Fruit fly (Drosophila melanogaster) whole organism, prepupa: ENCODE data around the gene CG11816.

Experiments used
- Blimp-1 ChIP-seq: fragments of 200-800 bp; sonication (Bioruptor generic); optimal IDR thresholded peaks from 3 replicates; lab custom pipeline; 2017; ENCODE audit warnings: missing biosample characterization, missing genetic modification characterization, mild to moderate bottlenecking, moderate library complexity, missing genetic modification reagents
- CG10631 ChIP-seq: fragments of 200-800 bp; sonication (Bioruptor generic); optimal IDR thresholded peaks from 2 replicates; lab custom pipeline; 2016; ENCODE audit warnings: missing biosample characterization, missing genetic modification characterization
- CG11762 ChIP-seq: fragments of 200-800 bp; sonication (Bioruptor generic); optimal IDR thresholded peaks from 3 replicates; lab custom pipeline; 2016; ENCODE audit warnings: missing biosample characterization, missing genetic modification characterization; ENCODE audit not compliant: insufficient read depth
- CG11902 ChIP-seq: fragments of 200-800 bp; sonication (Bioruptor generic); optimal IDR thresholded peaks from 3 replicates; lab custom pipeline; 2016; ENCODE audit warnings: missing biosample characterization, missing genetic modification characterization
- CG15336 ChIP-seq: fragments of 200-800 bp; sonication (Bioruptor generic); IDR thresholded peaks from 2 replicates; pipeline ENCODE4 v1.3.6; 2022; ENCODE audit warnings: missing biosample characterization, missing genetic modification characterization
- CG3032 ChIP-seq: fragments of 200-800 bp; optimal IDR thresholded peaks from 2 replicates; lab custom pipeline; 2019; ENCODE audit warnings: missing biosample characterization, mild to moderate bottlenecking, missing genetic modification characterization, moderate library complexity
- CG32006 ChIP-seq: fragments of 200-800 bp; sonication (Bioruptor generic); optimal IDR thresholded peaks from 3 replicates; lab custom pipeline; 2017; ENCODE audit warnings: missing biosample characterization, mild to moderate bottlenecking, missing genetic modification characterization
- CG34406 ChIP-seq: fragments of 200-800 bp; sonication (Bioruptor generic); optimal IDR thresholded peaks from 3 replicates; lab custom pipeline; 2016; ENCODE audit warnings: missing biosample characterization, missing genetic modification characterization
- CG6163 ChIP-seq: fragments of 200-800 bp; sonication (Bioruptor generic); IDR thresholded peaks from 3 replicates; pipeline ENCODE4 v1.3.6; 2022; ENCODE audit warnings: missing biosample characterization, missing genetic modification characterization
- CG6276 ChIP-seq: fragments of 200-800 bp; sonication (Bioruptor generic); optimal IDR thresholded peaks from 2 replicates; lab custom pipeline; 2017; ENCODE audit warnings: missing biosample characterization, mild to moderate bottlenecking, missing genetic modification characterization
- CG6792 ChIP-seq: fragments of 200-800 bp; sonication (Bioruptor generic); optimal IDR thresholded peaks from 3 replicates; lab custom pipeline; 2016; ENCODE audit warnings: missing biosample characterization, missing genetic modification characterization
- CG6854 ChIP-seq: fragments of 200-800 bp; sonication (Bioruptor generic); optimal IDR thresholded peaks from 2 replicates; lab custom pipeline; 2017; ENCODE audit warnings: missing biosample characterization, mild to moderate bottlenecking, missing genetic modification characterization
- CG7368 ChIP-seq: fragments of 200-800 bp; sonication (Bioruptor generic); optimal IDR thresholded peaks from 3 replicates; lab custom pipeline; 2016; ENCODE audit warnings: missing biosample characterization, missing genetic modification characterization
- CG8119 ChIP-seq: fragments of 200-800 bp; sonication (Bioruptor generic); IDR thresholded peaks from 3 replicates; pipeline ENCODE4 v1.3.6; 2022; ENCODE audit warnings: missing biosample characterization, missing genetic modification characterization
- Ets21C ChIP-seq: fragments of 200-800 bp; sonication (Bioruptor generic); optimal IDR thresholded peaks from 3 replicates; lab custom pipeline; 2016; ENCODE audit warnings: missing biosample characterization, missing genetic modification characterization
- Ets96B ChIP-seq: fragments of 200-800 bp; optimal IDR thresholded peaks from 2 replicates; lab custom pipeline; 2019; ENCODE audit warnings: missing biosample characterization, mild to moderate bottlenecking, missing genetic modification characterization, moderate library complexity
- Gug ChIP-seq: fragments of 200-800 bp; sonication (Bioruptor generic); IDR thresholded peaks from 2 replicates; pipeline ENCODE4 v1.3.6; 2022; ENCODE audit warnings: missing biosample characterization, missing genetic modification characterization
- Hr39 ChIP-seq: fragments of 200-800 bp; sonication (Bioruptor generic); optimal IDR thresholded peaks from 2 replicates; lab custom pipeline; 2016; ENCODE audit warnings: missing biosample characterization, missing genetic modification characterization
- Hr4 ChIP-seq: fragments of 200-800 bp; sonication (Bioruptor generic); optimal IDR thresholded peaks from 3 replicates; lab custom pipeline; 2016; ENCODE audit warnings: missing biosample characterization, missing genetic modification characterization
- Lpt ChIP-seq: fragments of 200-800 bp; sonication (Bioruptor generic); optimal IDR thresholded peaks from 3 replicates; lab custom pipeline; 2016; ENCODE audit warnings: missing biosample characterization, missing genetic modification characterization
- Met ChIP-seq: fragments of 200-800 bp; sonication (Bioruptor generic); optimal IDR thresholded peaks from 3 replicates; lab custom pipeline; 2016; ENCODE audit warnings: missing biosample characterization, missing genetic modification characterization
- OdsH ChIP-seq: fragments of 200-800 bp; sonication (Bioruptor generic); optimal IDR thresholded peaks from 3 replicates; lab custom pipeline; 2016; ENCODE audit warnings: missing biosample characterization, missing genetic modification characterization
- Smox ChIP-seq: fragments of 200-800 bp; sonication (Bioruptor generic); optimal IDR thresholded peaks from 3 replicates; lab custom pipeline; 2016; ENCODE audit warnings: missing biosample characterization, missing genetic modification characterization
- Sox102F ChIP-seq: fragments of 200-800 bp; sonication (Bioruptor generic); optimal IDR thresholded peaks from 2 replicates; lab custom pipeline; 2016; ENCODE audit warnings: missing biosample characterization, mild to moderate bottlenecking, missing genetic modification characterization
- Sox14 ChIP-seq: fragments of 200-800 bp; sonication (Bioruptor generic); optimal IDR thresholded peaks from 3 replicates; lab custom pipeline; 2016; ENCODE audit warnings: missing biosample characterization, missing genetic modification characterization
- Sox15 ChIP-seq: fragments of 200-800 bp; sonication (Bioruptor generic); optimal IDR thresholded peaks from 3 replicates; lab custom pipeline; 2016; ENCODE audit warnings: missing biosample characterization, missing genetic modification characterization
- achi ChIP-seq: fragments of 200-800 bp; sonication (Bioruptor generic); optimal IDR thresholded peaks from 3 replicates; lab custom pipeline; 2016; ENCODE audit warnings: missing biosample characterization, missing genetic modification characterization
- acj6 ChIP-seq: fragments of 200-800 bp; sonication (Bioruptor generic); optimal IDR thresholded peaks from 3 replicates; lab custom pipeline; 2016; ENCODE audit warnings: missing biosample characterization, missing genetic modification characterization
- cyc ChIP-seq: fragments of 200-800 bp; sonication (Bioruptor generic); optimal IDR thresholded peaks from 3 replicates; lab custom pipeline; 2016; ENCODE audit warnings: missing biosample characterization, missing genetic modification characterization
- esn ChIP-seq: fragments of 200-800 bp; sonication (Bioruptor generic); optimal IDR thresholded peaks from 2 replicates; lab custom pipeline; 2016; ENCODE audit warnings: missing biosample characterization, mild to moderate bottlenecking, missing genetic modification characterization, moderate library complexity
- fd59A ChIP-seq: fragments of 200-800 bp; sonication (Bioruptor generic); optimal IDR thresholded peaks from 2 replicates; lab custom pipeline; 2017; ENCODE audit warnings: missing biosample characterization, mild to moderate bottlenecking, missing genetic modification characterization, missing genetic modification reagents
- lz ChIP-seq: fragments of 200-800 bp; sonication (Bioruptor generic); optimal IDR thresholded peaks from 3 replicates; lab custom pipeline; 2016; ENCODE audit warnings: missing biosample characterization, missing genetic modification characterization
- salr ChIP-seq, 2 experiments: fragments of 200-800 bp; sonication (Bioruptor generic); optimal IDR thresholded peaks; 3 replicates each; lab custom pipeline; 2016 to 2018; ENCODE audit warnings: missing biosample characterization in 2 of 2, missing genetic modification characterization in 2 of 2, mild to moderate bottlenecking in 1 of 2
- spab ChIP-seq: fragments of 200-800 bp; sonication (Bioruptor generic); optimal IDR thresholded peaks from 2 replicates; lab custom pipeline; 2017; ENCODE audit warnings: missing biosample characterization, mild to moderate bottlenecking, missing genetic modification characterization, missing genetic modification reagents
- svp ChIP-seq: fragments of 200-800 bp; sonication (Bioruptor generic); peaks from one replicate; lab custom pipeline; 2016; ENCODE audit warnings: missing biosample characterization, missing genetic modification characterization
- topi ChIP-seq: fragments of 200-800 bp; sonication (Bioruptor generic); optimal IDR thresholded peaks from 3 replicates; lab custom pipeline; 2016; ENCODE audit warnings: missing biosample characterization, missing genetic modification characterization
- vri ChIP-seq: fragments of 200-800 bp; sonication (Bioruptor generic); optimal IDR thresholded peaks from 3 replicates; lab custom pipeline; 2016; ENCODE audit warnings: missing biosample characterization, mild to moderate bottlenecking, missing genetic modification characterization

CG11816 gene

DNA sequence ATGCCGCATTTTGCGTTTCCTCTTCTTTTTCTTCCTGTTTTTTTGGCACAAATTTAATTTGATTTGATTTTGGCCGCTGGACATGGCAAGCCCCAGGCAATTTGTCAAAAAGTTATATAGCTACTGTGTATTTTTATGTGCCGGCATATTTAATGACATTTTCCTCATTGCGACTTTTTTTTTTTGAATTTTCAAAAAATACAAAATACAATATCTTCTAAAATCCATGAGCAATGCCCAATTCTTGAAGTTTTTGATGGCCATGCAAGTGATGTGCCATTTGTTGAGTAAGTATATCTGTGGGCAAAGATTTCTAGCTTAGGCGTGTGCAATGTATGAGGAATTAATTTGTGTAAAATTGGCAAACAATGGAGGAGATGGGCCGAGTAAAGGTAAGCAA, at the start of gene CG11816:
Gene CG11816, minus strand, starts transcription at position 101 of the 400 bp plus-strand sequence.
- no peak for TF ChIP-seq CG15336
- no peak for TF ChIP-seq spab (GFP tag; lab: Kevin White, UChicago)
- TF ChIP-seq CG6854 (GFP tag; lab: Kevin White, UChicago): no peak
- no peak for TF ChIP-seq CG11902 (GFP tag; lab: Kevin White, UChicago)
- TF ChIP-seq achi (GFP tag; lab: Kevin White, UChicago): no peak
- TF ChIP-seq vri (GFP tag; lab: Kevin White, UChicago): no peak
- TF ChIP-seq Ets96B: no peak
- no peak for TF ChIP-seq Met
- TF ChIP-seq Blimp-1: no peak
- TF ChIP-seq salr (GFP tag; optimal IDR thresholded peaks at IDR 0.05; lab: Kevin White, UChicago): no peak
- no peak for TF ChIP-seq CG11762 (GFP tag; lab: Kevin White, UChicago)
- no peak for TF ChIP-seq CG3032
- no peak for TF ChIP-seq Hr4 (GFP tag; lab: Kevin White, UChicago)
- no peak for TF ChIP-seq cyc (GFP tag; lab: Kevin White, UChicago)
- TF ChIP-seq CG8119 (GFP tag; lab: Robert Waterston, UW): no peak
- TF ChIP-seq Smox (GFP tag; lab: Kevin White, UChicago): no peak
- TF ChIP-seq Ets21C (GFP tag; lab: Kevin White, UChicago): no peak
- no peak for TF ChIP-seq Hr39
- no peak for TF ChIP-seq CG7368 (GFP tag; lab: Kevin White, UChicago)
- TF ChIP-seq, all 60 proteins: peak for 0

DNA sequence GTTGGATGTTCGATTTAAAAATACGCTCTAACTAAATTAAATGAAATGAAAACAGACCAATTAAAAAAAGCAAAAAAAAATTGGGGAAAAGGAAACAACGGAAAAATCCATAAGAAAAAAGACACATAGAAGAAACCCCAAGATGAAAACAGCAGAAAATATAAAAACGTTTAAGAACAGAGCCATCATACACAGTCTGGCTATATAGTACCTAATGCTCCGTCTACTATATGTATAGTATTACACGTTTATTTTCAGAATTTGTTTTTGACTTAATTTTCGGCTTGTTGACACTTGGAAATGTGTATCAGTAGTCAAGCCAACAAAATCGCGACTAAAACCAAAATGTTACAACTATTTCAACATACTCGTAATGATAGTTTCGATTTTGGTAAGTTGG, 49.8 kb upstream of the CG11816 start, which contains the start of gene CG11178:
Gene CG11178, plus strand, starts transcription at position 301 of the 400 bp plus-strand sequence.
- TF ChIP-seq CG7368 (GFP tag; lab: Kevin White, UChicago) (no peak), Hr39 (no peak), cyc (GFP tag; lab: Kevin White, UChicago) (no peak), CG10631 (GFP tag; lab: Kevin White, UChicago) (no peak), CG6792 (GFP tag; lab: Kevin White, UChicago) (no peak), CG6276 (GFP tag; lab: Kevin White, UChicago) (no peak), Sox14 (GFP tag; lab: Kevin White, UChicago) (no peak), topi (no peak), CG15336 (no peak), Smox (GFP tag; lab: Kevin White, UChicago) (no peak), OdsH (GFP tag; lab: Kevin White, UChicago) (no peak), esn (GFP tag; lab: Kevin White, UChicago) (no peak), achi (GFP tag; lab: Kevin White, UChicago) (no peak), CG6854 (GFP tag; lab: Kevin White, UChicago) (no peak), CG32006 (GFP tag; lab: Kevin White, UChicago) (no peak), CG3032 (no peak), svp (GFP tag; lab: Kevin White, UChicago) (no peak), acj6 (GFP tag; lab: Kevin White, UChicago) (no peak)

DNA sequence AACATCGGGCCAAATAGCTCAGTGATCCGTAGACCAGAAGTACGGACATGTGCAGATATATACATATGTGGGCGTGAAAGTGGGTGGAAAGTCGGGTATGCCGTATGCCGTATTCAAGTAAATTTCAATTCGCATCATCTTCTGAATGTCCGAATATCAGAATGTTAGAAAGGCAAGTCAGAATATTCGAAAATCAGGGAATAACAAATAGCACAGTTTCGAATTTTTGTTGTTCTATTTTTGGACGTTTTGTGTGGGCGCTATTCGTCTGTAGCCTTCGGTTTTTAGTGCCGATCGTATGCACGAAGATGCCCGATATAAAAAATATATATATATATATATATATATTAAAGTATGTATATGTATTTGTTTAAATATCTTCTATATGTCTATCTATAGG, 48.9 kb upstream of the CG11816 start:
- no peak for TF ChIP-seq Smox (GFP tag; lab: Kevin White, UChicago)
- no peak for TF ChIP-seq cyc (GFP tag; lab: Kevin White, UChicago)
- no peak for TF ChIP-seq lz (GFP tag; lab: Kevin White, UChicago)
- TF ChIP-seq Sox102F (GFP tag; lab: Kevin White, UChicago): no peak
- no peak for TF ChIP-seq CG15336
- TF ChIP-seq Ets96B: no peak
- no peak for TF ChIP-seq Lpt (GFP tag; lab: Kevin White, UChicago)
- TF ChIP-seq Gug: no peak
- TF ChIP-seq CG6792 (GFP tag; lab: Kevin White, UChicago): no peak
- no peak for TF ChIP-seq esn (GFP tag; lab: Kevin White, UChicago)
- TF ChIP-seq svp (GFP tag; lab: Kevin White, UChicago): no peak
- no peak for TF ChIP-seq Sox15
- TF ChIP-seq fd59A (GFP tag; lab: Kevin White, UChicago): no peak
- TF ChIP-seq CG34406 (GFP tag; lab: Kevin White, UChicago): no peak
- no peak for TF ChIP-seq CG6163 (GFP tag; lab: Robert Waterston, UW)
